Worm (Caenorhabditis elegans): ENCODE data around the gene T23D5.3.

Gene T23D5.3

DNA sequence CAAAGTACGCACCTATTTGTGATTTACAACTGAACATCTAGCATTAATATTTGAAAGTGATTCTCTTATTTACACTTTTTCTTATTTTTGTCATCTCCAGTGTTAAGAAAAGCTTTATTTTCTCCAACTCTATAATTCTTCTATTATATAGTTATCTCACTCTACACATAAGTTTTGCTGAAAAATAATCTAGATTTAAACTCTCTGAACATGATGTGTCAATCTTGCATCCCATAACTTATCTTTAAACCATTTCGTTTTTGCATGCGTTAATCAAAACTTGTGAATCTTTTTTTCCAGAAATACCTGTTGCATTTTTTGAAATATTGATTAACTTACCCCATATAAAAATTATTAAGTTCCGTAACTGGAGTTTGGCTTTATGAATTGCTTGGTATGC, 43.5 kb downstream of the T23D5.3 start, which contains the start of gene nhr-268:
nhr-268 (plus strand) TSS at position 301 of the 400 bp plus-strand sequence.
- no peak for TF ChIP-seq R02D3.7 (tag; optimal IDR thresholded peaks at IDR 0.05)
- no peak for TF ChIP-seq ama-1 (optimal IDR thresholded peaks at IDR 0.05)
- TF ChIP-seq nhr-10 (tag; optimal IDR thresholded peaks at IDR 0.05) = no peak
- no peak for TF ChIP-seq nhr-129 (tag; optimal IDR thresholded peaks at IDR 0.05)
- TF ChIP-seq gmeb-1 (tag; optimal IDR thresholded peaks at IDR 0.05) = no peak
- TF ChIP-seq nhr-21 (tag; optimal IDR thresholded peaks at IDR 0.05) = no peak
- TF ChIP-seq lin-11 (tag; optimal IDR thresholded peaks at IDR 0.05) = no peak
- no peak for TF ChIP-seq nhr-25 (tag; optimal IDR thresholded peaks at IDR 0.05)
- no peak for TF ChIP-seq mbf-1 (tag; optimal IDR thresholded peaks at IDR 0.05)
- no peak for TF ChIP-seq unc-39 (tag; optimal IDR thresholded peaks at IDR 0.05)
- TF ChIP-seq lsy-2 (tag; optimal IDR thresholded peaks at IDR 0.05) = no peak
- TF ChIP-seq nhr-23 (tag; optimal IDR thresholded peaks at IDR 0.05) = no peak
- no peak for TF ChIP-seq aly-2 (tag; optimal IDR thresholded peaks at IDR 0.05)
- TF ChIP-seq snpc-4 (tag; optimal IDR thresholded peaks at IDR 0.05) = no peak

- no peak for TF ChIP-seq skn-1 (tag; optimal IDR thresholded peaks at IDR 0.05)
- TF ChIP-seq fos-1 (tag; optimal IDR thresholded peaks at IDR 0.05) = no peak
- TF ChIP-seq nhr-129 (tag; optimal IDR thresholded peaks at IDR 0.05) = no peak
- TF ChIP-seq nhr-23 (tag; optimal IDR thresholded peaks at IDR 0.05) = no peak
- no peak for TF ChIP-seq lsy-2 (tag; optimal IDR thresholded peaks at IDR 0.05)
- no peak for TF ChIP-seq nhr-25 (tag; optimal IDR thresholded peaks at IDR 0.05)
- no peak for TF ChIP-seq nhr-77 (tag; optimal IDR thresholded peaks at IDR 0.05)
- no peak for TF ChIP-seq elt-1 (tag; optimal IDR thresholded peaks at IDR 0.05)
- no peak for TF ChIP-seq aly-2 (tag; optimal IDR thresholded peaks at IDR 0.05)
- TF ChIP-seq R02D3.7 (tag; optimal IDR thresholded peaks at IDR 0.05) = no peak
- no peak for TF ChIP-seq nhr-237 (tag; optimal IDR thresholded peaks at IDR 0.05)
- no peak for TF ChIP-seq sem-4 (tag; optimal IDR thresholded peaks at IDR 0.05)
- TF ChIP-seq ztf-11 (tag; optimal IDR thresholded peaks at IDR 0.05) = no peak
- no peak for TF ChIP-seq lin-13 (GFP tag; optimal IDR thresholded peaks at IDR 0.05)
- TF ChIP-seq lin-39 (tag; optimal IDR thresholded peaks at IDR 0.05) = no peak
- TF ChIP-seq unc-55 (GFP tag; optimal IDR thresholded peaks at IDR 0.05) = no peak
- no peak for TF ChIP-seq ama-1 (optimal IDR thresholded peaks at IDR 0.05)
- no peak for TF ChIP-seq zag-1 (tag; optimal IDR thresholded peaks at IDR 0.05)
- no peak for TF ChIP-seq nhr-11 (tag; optimal IDR thresholded peaks at IDR 0.05)
- no peak for TF ChIP-seq mdl-1 (tag; optimal IDR thresholded peaks at IDR 0.05)
These were observed 45.8 kb downstream of the T23D5.3 start, which contains the start of gene nhr-197 for ce11 chrV:15687660-15688059. TSS of gene nhr-197 (plus strand) at chrV:15687960.

ce11 chrV:15685599-15685998, 47.9 kb downstream of the T23D5.3 start, which contains the start of gene nhr-196:
TSS of gene nhr-196 (plus strand) at chrV:15685716.
- TF ChIP-seq mab-5 (tag; optimal IDR thresholded peaks at IDR 0.05) (no peak), dmd-4 (tag; optimal IDR thresholded peaks at IDR 0.05) (no peak), lin-13 (GFP tag; optimal IDR thresholded peaks at IDR 0.05) (no peak), ceh-16 (tag; optimal IDR thresholded peaks at IDR 0.05) (no peak), fos-1 (tag; optimal IDR thresholded peaks at IDR 0.05) (no peak), nhr-129 (tag; optimal IDR thresholded peaks at IDR 0.05) (no peak), elt-3 (tag; optimal IDR thresholded peaks at IDR 0.05) (no peak), nhr-77 (tag; optimal IDR thresholded peaks at IDR 0.05) (no peak), sem-4 (tag; optimal IDR thresholded peaks at IDR 0.05) (no peak), alr-1 (tag; optimal IDR thresholded peaks at IDR 0.05) (no peak), ama-1 (optimal IDR thresholded peaks at IDR 0.05) (no peak), peb-1 (tag; optimal IDR thresholded peaks at IDR 0.05) (no peak), skn-1 (tag; optimal IDR thresholded peaks at IDR 0.05) (no peak), C34F6.9 (tag; optimal IDR thresholded peaks at IDR 0.05) (no peak), F13H6.1 (tag; optimal IDR thresholded peaks at IDR 0.05) (no peak)

Measured in whole organism, L2 larva.